Worm (Caenorhabditis elegans): ENCODE measurements around the gene C54C6.4.

- TF ChIP-seq unc-62 (GFP tag; optimal IDR thresholded peaks at IDR 0.05) = no peak
- TF ChIP-seq ztf-4 (tag; optimal IDR thresholded peaks at IDR 0.05) = no peak
- no peak for TF ChIP-seq nhr-11 (tag; optimal IDR thresholded peaks at IDR 0.05)
- no peak for TF ChIP-seq ZK546.5 (tag; optimal IDR thresholded peaks at IDR 0.05)
- TF ChIP-seq pha-4 (tag; optimal IDR thresholded peaks at IDR 0.05) = no peak
- TF ChIP-seq nhr-237 (tag; optimal IDR thresholded peaks at IDR 0.05) = no peak
- TF ChIP-seq lin-39 (tag; optimal IDR thresholded peaks at IDR 0.05) = peak; percentile 62
- TF ChIP-seq nhr-23 (tag; optimal IDR thresholded peaks at IDR 0.05) = no peak
Measured at ce11 chrIII:3542105-3542504, 11.3 kb upstream of the C54C6.4 start.

Measured in whole organism, L3 larva.